Worm (Caenorhabditis elegans) whole organism, mixed stage, embryonic: ENCODE measurements around the gene T28F3.8.

Source experiments
- ceh-39 ChIP-seq: fragments of 150-350 bp; optimal IDR thresholded peaks from 2 replicates; lab custom pipeline; 2014; ENCODE audit warnings: missing biosample characterization, missing genetic modification characterization
- lin-13 ChIP-seq: fragments of 150-350 bp; optimal IDR thresholded peaks from 2 replicates; lab custom pipeline; 2014; ENCODE audit warnings: missing biosample characterization, missing genetic modification characterization
- nhr-12 ChIP-seq: fragments of 150-350 bp; optimal IDR thresholded peaks from 2 replicates; lab custom pipeline; 2014; ENCODE audit warnings: missing biosample characterization, missing genetic modification characterization
- nhr-237 ChIP-seq: fragments of 150-350 bp; optimal IDR thresholded peaks from 2 replicates; lab custom pipeline; 2014; ENCODE audit warnings: missing biosample characterization, missing genetic modification characterization
- nhr-28 ChIP-seq: fragments of 150-350 bp; optimal IDR thresholded peaks from 2 replicates; lab custom pipeline; 2014; ENCODE audit warnings: missing biosample characterization, missing genetic modification characterization
- nhr-76 ChIP-seq: sonication (generic microtip); optimal IDR thresholded peaks from 2 replicates; lab custom pipeline; 2017; ENCODE audit warnings: missing biosample characterization, missing genetic modification characterization

- no peak for TF ChIP-seq nhr-28 (tag; lab: Kevin White, UChicago)
- TF ChIP-seq nhr-12 = no peak
- TF ChIP-seq nhr-237 (tag; lab: Kevin White, UChicago) = no peak
- TF ChIP-seq lin-13 (tag; lab: Kevin White, UChicago) = no peak
- TF ChIP-seq nhr-76 = no peak
- TF ChIP-seq ceh-39 (tag; lab: Kevin White, UChicago) = no peak
Measured at ce11 chrIV:17277459-17278173, 29.5 kb downstream of the T28F3.8 start.
